Worm (Caenorhabditis elegans) whole organism, L3 larva: ENCODE data around the gene picc-1.

Source experiments
- ceh-16 ChIP-seq: sonication (generic microtip); optimal IDR thresholded peaks from 2 replicates; lab custom pipeline; 2017; ENCODE audit warnings: missing biosample characterization, missing genetic modification characterization
- egl-27 ChIP-seq: sonication (generic microtip); optimal IDR thresholded peaks from 4 replicates; lab custom pipeline; 2017; ENCODE audit warnings: missing biosample characterization, missing genetic modification reagents, missing genetic modification characterization
- jun-1 ChIP-seq: fragments of 150-350 bp; optimal IDR thresholded peaks from 2 replicates; lab custom pipeline; 2014; ENCODE audit warnings: missing biosample characterization, missing genetic modification reagents, missing genetic modification characterization
- nhr-11 ChIP-seq: fragments of 150-350 bp; optimal IDR thresholded peaks from 2 replicates; lab custom pipeline; 2014; ENCODE audit warnings: missing biosample characterization, missing genetic modification characterization
- nhr-77 ChIP-seq: fragments of 150-350 bp; optimal IDR thresholded peaks from 2 replicates; lab custom pipeline; 2014; ENCODE audit warnings: missing biosample characterization, missing genetic modification characterization
- ztf-11 ChIP-seq: fragments of 150-350 bp; optimal IDR thresholded peaks from 2 replicates; lab custom pipeline; 2014; ENCODE audit warnings: missing biosample characterization, missing genetic modification characterization

ce11 chrV:5990383-5990782 is 28.4 kb upstream of the picc-1 start, which contains the start of gene fut-8:
- TF ChIP-seq nhr-77 (no peak), ceh-16 (tag; lab: Kevin White, UChicago) (no peak), nhr-11 (no peak), ztf-11 (tag; lab: Kevin White, UChicago) (no peak), egl-27 (no peak), jun-1 (no peak)
